Worm (Caenorhabditis elegans): Measurements from ENCODE around the gene ZK686.2.

The ZK686.2 gene

ce11 chrIII:7765974-7766373 is at the start of gene ZK686.2:
Gene ZK686.2 (minus strand): TSS chrIII:7766052.
- TF ChIP-seq zip-5 (tag; optimal IDR thresholded peaks at IDR 0.05) (no peak), sdc-2 (tag; optimal IDR thresholded peaks at IDR 0.05) (no peak), tbx-7 (tag; optimal IDR thresholded peaks at IDR 0.05) (no peak), rnt-1 (tag; optimal IDR thresholded peaks at IDR 0.05) (no peak), nfya-1 (tag; optimal IDR thresholded peaks at IDR 0.05) (peak; percentile 24), ceh-30 (tag; optimal IDR thresholded peaks at IDR 0.05) (no peak), sox-4 (tag; optimal IDR thresholded peaks at IDR 0.05) (no peak), nhr-232 (tag; optimal IDR thresholded peaks at IDR 0.05) (no peak), pros-1 (tag; optimal IDR thresholded peaks at IDR 0.05) (no peak), ceh-48 (tag; optimal IDR thresholded peaks at IDR 0.05) (peak; percentile 77), elt-4 (tag; optimal IDR thresholded peaks at IDR 0.05) (no peak), unc-42 (tag; optimal IDR thresholded peaks at IDR 0.05) (peak; percentile 40), pqm-1 (tag; optimal IDR thresholded peaks at IDR 0.05) (no peak)

ce11 chrIII:7815056-7815366 is 49.2 kb upstream of the ZK686.2 start:
- TF ChIP-seq lim-6 (tag; optimal IDR thresholded peaks at IDR 0.05) (no peak), nhr-11 (tag; optimal IDR thresholded peaks at IDR 0.05) (no peak), K02D7.2 (tag; optimal IDR thresholded peaks at IDR 0.05) (no peak), dmd-4 (tag; optimal IDR thresholded peaks at IDR 0.05; ENCODE audit: borderline replicate concordance) (no peak), ceh-9 (tag; optimal IDR thresholded peaks at IDR 0.05) (no peak), zip-5 (tag; optimal IDR thresholded peaks at IDR 0.05) (no peak), npax-4 (tag; optimal IDR thresholded peaks at IDR 0.05) (no peak), hlh-15 (tag; optimal IDR thresholded peaks at IDR 0.05) (no peak)

- TF ChIP-seq ceh-18 (tag; optimal IDR thresholded peaks at IDR 0.05) (no peak), F13H6.1 (tag; optimal IDR thresholded peaks at IDR 0.05) (no peak), tbx-2 (tag; optimal IDR thresholded peaks at IDR 0.05) (no peak), nfya-1 (tag; optimal IDR thresholded peaks at IDR 0.05) (peak; percentile 47)
Measured at ce11 chrIII:7814159-7815055, 48.6 kb upstream of the ZK686.2 start, which contains the start of gene egl-5. Gene egl-5 (plus strand): TSS chrIII:7814374.

- TF ChIP-seq ama-1 (optimal IDR thresholded peaks at IDR 0.05) (no peak), ceh-14 (tag; optimal IDR thresholded peaks at IDR 0.05) (peak; percentile 34), elt-4 (tag; optimal IDR thresholded peaks at IDR 0.05) (no peak), nfya-1 (tag; optimal IDR thresholded peaks at IDR 0.05) (peak; percentile 98), ref-2 (tag; optimal IDR thresholded peaks at IDR 0.05) (peak; percentile 49), unc-42 (tag; optimal IDR thresholded peaks at IDR 0.05) (peak; percentile 23), unc-3 (GFP tag; conservative IDR thresholded peaks at IDR 0.05) (no peak), unc-3 (tag; optimal IDR thresholded peaks at IDR 0.05) (no peak)
Measured at ce11 chrIII:7812208-7812880, 46.5 kb upstream of the ZK686.2 start.

- TF ChIP-seq ceh-34 (tag; optimal IDR thresholded peaks at IDR 0.05) = no peak
- no peak for TF ChIP-seq npax-4 (tag; optimal IDR thresholded peaks at IDR 0.05)
- TF ChIP-seq elt-4 (tag; optimal IDR thresholded peaks at IDR 0.05) = no peak
- TF ChIP-seq ceh-45 (GFP tag; IDR thresholded peaks at IDR 0.05) = no peak
- no peak for TF ChIP-seq ceh-2 (tag; optimal IDR thresholded peaks at IDR 0.05)
- no peak for TF ChIP-seq ama-1 (optimal IDR thresholded peaks at IDR 0.05)
- no peak for TF ChIP-seq gmeb-2 (tag; optimal IDR thresholded peaks at IDR 0.05)
- no peak for TF ChIP-seq unc-42 (tag; optimal IDR thresholded peaks at IDR 0.05)
- TF ChIP-seq ceh-9 (tag; optimal IDR thresholded peaks at IDR 0.05) = no peak
- no peak for TF ChIP-seq ets-4 (tag; optimal IDR thresholded peaks at IDR 0.05)
- TF ChIP-seq ahr-1 (tag; optimal IDR thresholded peaks at IDR 0.05) = no peak
- TF ChIP-seq pha-4 (tag; optimal IDR thresholded peaks at IDR 0.05) = no peak
Measured at ce11 chrIII:7809033-7809432, 43.2 kb upstream of the ZK686.2 start.

Measured in whole organism, late embryonic.